Worm (Caenorhabditis elegans) whole organism, early embryonic: Measurements from ENCODE around the gene ZK1010.10.

Experiments
- F13C5.2 ChIP-seq: sonication (generic microtip); optimal IDR thresholded peaks from 2 replicates; lab custom pipeline; 2017; ENCODE audit warnings: mild to moderate bottlenecking, missing genetic modification characterization, inconsistent platforms, missing compliant biosample characterization
- ama-1 ChIP-seq: fragments of 150-350 bp; optimal IDR thresholded peaks from 2 replicates; lab custom pipeline; 2014
- ceh-13 ChIP-seq: fragments of 200-800 bp; sonication (Bioruptor generic); optimal IDR thresholded peaks from 2 replicates; lab custom pipeline; 2018; ENCODE audit warnings: mild to moderate bottlenecking, missing genetic modification characterization, missing compliant biosample characterization
- ceh-36 ChIP-seq: sonication (generic microtip); optimal IDR thresholded peaks from 2 replicates; lab custom pipeline; 2016; ENCODE audit warnings: missing genetic modification characterization, inconsistent platforms, missing compliant biosample characterization
- flt-1 ChIP-seq: fragments of 200-800 bp; sonication (Bioruptor generic); IDR thresholded peaks from 2 replicates; pipeline ENCODE4 v1.3.6; 2022; ENCODE audit warnings: missing genetic modification characterization, missing compliant biosample characterization
- hmbx-1 ChIP-seq: sonication (generic microtip); optimal IDR thresholded peaks from 2 replicates; lab custom pipeline; 2016; ENCODE audit warnings: mild to moderate bottlenecking, missing genetic modification characterization, missing compliant biosample characterization
- pes-1 ChIP-seq: fragments of 200-800 bp; sonication (Bioruptor generic); IDR thresholded peaks from 2 replicates; pipeline ENCODE4 v1.3.6; 2022; ENCODE audit warnings: missing genetic modification reagents, missing genetic modification characterization, missing compliant biosample characterization
- scrt-1 ChIP-seq: fragments of 200-800 bp; sonication (Bioruptor generic); IDR thresholded peaks from 2 replicates; pipeline ENCODE4 v1.3.6; 2022; ENCODE audit warnings: missing genetic modification characterization, missing compliant biosample characterization

- TF ChIP-seq ceh-13 (GFP tag; lab: Kevin White, UChicago) (no peak), pes-1 (GFP tag; lab: Robert Waterston, UW) (no peak), F13C5.2 (tag; lab: Kevin White, UChicago) (no peak), ama-1 (lab: Kevin White, UChicago) (no peak), hmbx-1 (no peak), scrt-1 (GFP tag; lab: Robert Waterston, UW) (no peak), ceh-36 (tag; lab: Kevin White, UChicago) (no peak), flt-1 (no peak)
Measured at ce11 chrIII:13013912-13014311, 11.7 kb downstream of the ZK1010.10 start.
